Worm (Caenorhabditis elegans): ENCODE results near the gene col-168.

DNA sequence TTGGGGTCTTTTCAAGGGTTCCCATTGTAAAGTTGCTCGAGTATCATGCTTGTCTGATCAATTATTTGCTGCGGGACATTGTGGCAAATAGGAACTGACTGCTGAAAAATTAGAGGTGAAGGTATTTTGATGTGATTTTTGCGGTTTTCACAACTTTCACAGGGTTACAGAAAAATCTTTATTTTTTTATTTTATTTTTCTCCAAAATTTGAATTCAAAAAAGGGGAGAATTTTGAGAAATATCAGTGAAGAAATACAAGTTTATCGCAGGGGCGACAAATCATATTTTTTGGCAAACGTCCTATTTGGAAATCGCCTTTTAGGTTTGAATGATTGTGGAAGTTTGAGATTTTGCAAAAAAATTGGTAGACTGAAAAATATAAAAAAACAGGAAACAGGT, 34.6 kb upstream of the col-168 start, which contains the start of gene lev-9:
- no peak for TF ChIP-seq ztf-29 (GFP tag; IDR thresholded peaks at IDR 0.05)
- TF ChIP-seq ztf-23 (GFP tag; IDR thresholded peaks at IDR 0.05), result no peak
- TF ChIP-seq flt-1 (GFP tag; IDR thresholded peaks at IDR 0.05), result no peak
- TF ChIP-seq med-1 (GFP tag; optimal IDR thresholded peaks at IDR 0.05; ENCODE audit: insufficient read depth), result no peak
- TF ChIP-seq cog-1 (tag; optimal IDR thresholded peaks at IDR 0.05), result no peak
- no peak for TF ChIP-seq tab-1 (GFP tag; IDR thresholded peaks at IDR 0.05)

All from whole organism, midembryonic.